Worm (Caenorhabditis elegans): ENCODE data around the gene col-95.

Gene col-95

ce11 chrIII:11721405-11721804 is 17.6 kb downstream of the col-95 start, which contains the start of gene Y41C4A.32:
TSS of gene Y41C4A.32 (plus strand) at chrIII:11721706.
- TF ChIP-seq nhr-12 (tag; optimal IDR thresholded peaks at IDR 0.05) (no peak), pha-4 (tag; optimal IDR thresholded peaks at IDR 0.05) (no peak), nhr-23 (tag; optimal IDR thresholded peaks at IDR 0.05) (no peak), lin-15B (tag; optimal IDR thresholded peaks at IDR 0.05) (no peak), nhr-77 (tag; optimal IDR thresholded peaks at IDR 0.05) (no peak), ama-1 (optimal IDR thresholded peaks at IDR 0.05) (no peak), eor-1 (tag; optimal IDR thresholded peaks at IDR 0.05) (no peak), snpc-4 (tag; optimal IDR thresholded peaks at IDR 0.05) (no peak), nhr-28 (tag; optimal IDR thresholded peaks at IDR 0.05) (no peak)

- TF ChIP-seq pqm-1 (tag; optimal IDR thresholded peaks at IDR 0.05): no peak
- TF ChIP-seq sea-2 (GFP tag; optimal IDR thresholded peaks at IDR 0.05): no peak
- no peak for TF ChIP-seq ZK546.5 (tag; optimal IDR thresholded peaks at IDR 0.05)
Measured at ce11 chrIII:11726590-11726989, 22.8 kb downstream of the col-95 start, which contains the start of gene Y41C4A.12. TSS of gene Y41C4A.12 (minus strand) at chrIII:11726690.

ce11 chrIII:11727010-11727409 is 23.2 kb downstream of the col-95 start:
- no peak for TF ChIP-seq tbx-2 (tag; optimal IDR thresholded peaks at IDR 0.05)
- TF ChIP-seq fkh-2 (tag; optimal IDR thresholded peaks at IDR 0.05): no peak
- peak; percentile 5 for TF ChIP-seq hmg-11 (tag; optimal IDR thresholded peaks at IDR 0.05)
- peak; percentile 74 for TF ChIP-seq elt-2 (tag; optimal IDR thresholded peaks at IDR 0.05)
- TF ChIP-seq nhr-12 (tag; optimal IDR thresholded peaks at IDR 0.05): no peak
- TF ChIP-seq ceh-9 (tag; optimal IDR thresholded peaks at IDR 0.05): no peak
- no peak for TF ChIP-seq ceh-16 (tag; optimal IDR thresholded peaks at IDR 0.05)
- TF ChIP-seq elt-3 (tag; optimal IDR thresholded peaks at IDR 0.05): peak in 2 of 3 experiments; percentile 87 to 91
- no peak for TF ChIP-seq fkh-10 (GFP tag; optimal IDR thresholded peaks at IDR 0.05)
- TF ChIP-seq lin-15B (tag; optimal IDR thresholded peaks at IDR 0.05): no peak
- no peak for TF ChIP-seq nfya-1 (tag; optimal IDR thresholded peaks at IDR 0.05; ENCODE audit: insufficient read depth)
- no peak for TF ChIP-seq egl-27 (tag; optimal IDR thresholded peaks at IDR 0.05)
- TF ChIP-seq nhr-23 (tag; optimal IDR thresholded peaks at IDR 0.05): peak; percentile 49
- no peak for TF ChIP-seq lsy-12 (tag; optimal IDR thresholded peaks at IDR 0.05)

- TF ChIP-seq fos-1 (tag; optimal IDR thresholded peaks at IDR 0.05) (no peak), lin-39 (tag; optimal IDR thresholded peaks at IDR 0.05) (no peak), ceh-9 (tag; optimal IDR thresholded peaks at IDR 0.05) (no peak), eor-1 (tag; optimal IDR thresholded peaks at IDR 0.05) (no peak), egl-27 (tag; optimal IDR thresholded peaks at IDR 0.05) (no peak), ztf-4 (tag; optimal IDR thresholded peaks at IDR 0.05) (no peak), unc-39 (tag; optimal IDR thresholded peaks at IDR 0.05) (no peak), nhr-25 (tag; optimal IDR thresholded peaks at IDR 0.05) (no peak), lin-15B (tag; optimal IDR thresholded peaks at IDR 0.05) (no peak), mml-1 (tag; optimal IDR thresholded peaks at IDR 0.05) (no peak), pqm-1 (tag; optimal IDR thresholded peaks at IDR 0.05) (no peak), ceh-16 (tag; optimal IDR thresholded peaks at IDR 0.05) (no peak), nhr-23 (tag; optimal IDR thresholded peaks at IDR 0.05) (no peak), sea-2 (GFP tag; optimal IDR thresholded peaks at IDR 0.05) (no peak), jun-1 (tag; optimal IDR thresholded peaks at IDR 0.05) (no peak), egl-5 (tag; optimal IDR thresholded peaks at IDR 0.05) (no peak), daf-12 (tag; optimal IDR thresholded peaks at IDR 0.05) (no peak), nhr-76 (tag; optimal IDR thresholded peaks at IDR 0.05) (no peak), R02D3.7 (tag; optimal IDR thresholded peaks at IDR 0.05) (no peak)
Measured at ce11 chrIII:11730312-11730711, 26.5 kb downstream of the col-95 start, which contains the start of gene Y41C4A.18. TSS of gene Y41C4A.18 (plus strand) at chrIII:11730612.

ce11 chrIII:11730850-11731249 is 27.1 kb downstream of the col-95 start:
- TF ChIP-seq pqm-1 (tag; optimal IDR thresholded peaks at IDR 0.05): no peak
- TF ChIP-seq mml-1 (tag; optimal IDR thresholded peaks at IDR 0.05): no peak
- no peak for TF ChIP-seq zag-1 (tag; optimal IDR thresholded peaks at IDR 0.05)
- no peak for TF ChIP-seq unc-62 (GFP tag; optimal IDR thresholded peaks at IDR 0.05)
- no peak for TF ChIP-seq egl-27 (tag; optimal IDR thresholded peaks at IDR 0.05)
- TF ChIP-seq nhr-76 (tag; optimal IDR thresholded peaks at IDR 0.05): no peak
- no peak for TF ChIP-seq nhr-67 (tag; optimal IDR thresholded peaks at IDR 0.05)
- TF ChIP-seq jun-1 (tag; optimal IDR thresholded peaks at IDR 0.05): no peak
- TF ChIP-seq ama-1 (optimal IDR thresholded peaks at IDR 0.05): no peak
- no peak for TF ChIP-seq skn-1 (tag; optimal IDR thresholded peaks at IDR 0.05)
- TF ChIP-seq R02D3.7 (tag; optimal IDR thresholded peaks at IDR 0.05): no peak
- no peak for TF ChIP-seq daf-12 (tag; optimal IDR thresholded peaks at IDR 0.05)
- no peak for TF ChIP-seq lsy-12 (tag; optimal IDR thresholded peaks at IDR 0.05)

Data from whole organism, L3 larva.